Fruit fly (Drosophila melanogaster) whole organism, embryonic: ENCODE data around the gene CG42307.
A peak's percentile ranks its signal among the peaks of the same experiment; 100 is the strongest.

Source experiments
- CG10366 ChIP-seq: fragments of 200-800 bp; sonication (Bioruptor generic); IDR thresholded peaks from 2 replicates; pipeline ENCODE4 v1.3.6; 2022; ENCODE audit warnings: missing biosample characterization, missing genetic modification characterization
- CG12104 ChIP-seq: fragments of 200-800 bp; sonication (Bioruptor generic); optimal IDR thresholded peaks from 3 replicates; lab custom pipeline; 2016; ENCODE audit warnings: missing biosample characterization, missing genetic modification characterization
- CG12391 ChIP-seq: fragments of 200-800 bp; sonication (Bioruptor generic); optimal IDR thresholded peaks from 3 replicates; lab custom pipeline; 2018; ENCODE audit warnings: missing biosample characterization, mild to moderate bottlenecking, missing genetic modification characterization, moderate library complexity
- CG14965 ChIP-seq: fragments of 200-800 bp; sonication (Bioruptor generic); optimal IDR thresholded peaks from 2 replicates; lab custom pipeline; 2016; ENCODE audit warnings: missing biosample characterization, missing genetic modification characterization, borderline replicate concordance
- CG15269 ChIP-seq: fragments of 200-800 bp; sonication (Bioruptor generic); optimal IDR thresholded peaks from 2 replicates; lab custom pipeline; 2018; ENCODE audit warnings: missing biosample characterization, mild to moderate bottlenecking, missing genetic modification characterization, moderate library complexity
- CG16779 ChIP-seq: fragments of 200-800 bp; sonication (Bioruptor generic); IDR thresholded peaks from 2 replicates; pipeline ENCODE4 v1.3.6; 2022; ENCODE audit warnings: missing biosample characterization, missing genetic modification characterization
- CG17328 ChIP-seq: fragments of 200-800 bp; sonication (Bioruptor generic); IDR thresholded peaks from 2 replicates; pipeline ENCODE4 v1.3.6; 2022; ENCODE audit warnings: missing biosample characterization, missing genetic modification characterization
- CG17385 ChIP-seq: fragments of 200-800 bp; sonication (Bioruptor generic); optimal IDR thresholded peaks from 3 replicates; lab custom pipeline; 2018; ENCODE audit warnings: missing biosample characterization, mild to moderate bottlenecking, missing genetic modification characterization
- CG17568 ChIP-seq: fragments of 200-800 bp; sonication (Bioruptor generic); optimal IDR thresholded peaks from 2 replicates; lab custom pipeline; 2018; ENCODE audit warnings: missing biosample characterization, mild to moderate bottlenecking, missing genetic modification characterization, moderate library complexity
- CG17829 ChIP-seq: fragments of 200-800 bp; optimal IDR thresholded peaks from 2 replicates; lab custom pipeline; 2019; ENCODE audit warnings: missing biosample characterization, mild to moderate bottlenecking, missing genetic modification characterization, moderate library complexity
- CG17912 ChIP-seq: fragments of 200-800 bp; sonication (Bioruptor generic); optimal IDR thresholded peaks from 2 replicates; lab custom pipeline; 2018; ENCODE audit warnings: missing biosample characterization, mild to moderate bottlenecking, missing genetic modification characterization
- CG2889 ChIP-seq: fragments of 200-800 bp; sonication (Bioruptor generic); IDR thresholded peaks from 3 replicates; pipeline ENCODE4 v1.3.6; 2022; ENCODE audit warnings: missing biosample characterization, missing genetic modification characterization
- CG30431 ChIP-seq: fragments of 200-800 bp; sonication (Bioruptor generic); optimal IDR thresholded peaks from 2 replicates; lab custom pipeline; 2017; ENCODE audit warnings: missing biosample characterization, missing genetic modification characterization
- CG32772 ChIP-seq: fragments of 200-800 bp; sonication (Bioruptor generic); IDR thresholded peaks from 2 replicates; pipeline ENCODE4 v1.3.6; 2022; ENCODE audit warnings: missing biosample characterization, missing genetic modification characterization
- CG4820 ChIP-seq: fragments of 200-800 bp; sonication (Bioruptor generic); optimal IDR thresholded peaks from 3 replicates; lab custom pipeline; 2016; ENCODE audit warnings: missing biosample characterization, missing genetic modification characterization
- CG6272 ChIP-seq: fragments of 200-800 bp; sonication (Bioruptor generic); IDR thresholded peaks from 2 replicates; pipeline ENCODE4 v1.3.6; 2022; ENCODE audit warnings: missing biosample characterization, missing genetic modification characterization
- CG6683 ChIP-seq: fragments of 200-800 bp; sonication (Bioruptor generic); optimal IDR thresholded peaks from 2 replicates; lab custom pipeline; 2017; ENCODE audit warnings: missing biosample characterization, mild to moderate bottlenecking, missing genetic modification characterization, missing genetic modification reagents
- CG9727 ChIP-seq: fragments of 200-800 bp; sonication (Bioruptor generic); optimal IDR thresholded peaks from 3 replicates; lab custom pipeline; 2017; ENCODE audit warnings: missing biosample characterization, mild to moderate bottlenecking, missing genetic modification characterization
- Hey ChIP-seq: fragments of 200-800 bp; sonication (Bioruptor generic); optimal IDR thresholded peaks from 3 replicates; lab custom pipeline; 2018; ENCODE audit warnings: missing biosample characterization, mild to moderate bottlenecking, missing genetic modification characterization
- Hr78 ChIP-seq, 2 experiments: fragments of 200-800 bp in 1 of 2; fragments of >200 bp in 1 of 2; sonication (Bioruptor generic) in 1 of 2; optimal IDR thresholded peaks; 2 replicates each; lab custom pipeline; 2017 to 2019; ENCODE audit warnings: missing biosample characterization in 2 of 2, missing genetic modification characterization in 2 of 2, mild to moderate bottlenecking in 1 of 2, moderate library complexity in 1 of 2
- MESR4 ChIP-seq: fragments of 200-800 bp; sonication (Bioruptor generic); optimal IDR thresholded peaks from 2 replicates; lab custom pipeline; 2018; ENCODE audit warnings: missing biosample characterization, mild to moderate bottlenecking, missing genetic modification characterization, moderate library complexity
- Ptx1 ChIP-seq: fragments of 200-800 bp; sonication (Bioruptor generic); IDR thresholded peaks from 2 replicates; pipeline ENCODE4 v1.3.6; 2022; ENCODE audit warnings: missing biosample characterization, missing genetic modification characterization
- Rx ChIP-seq: fragments of 200-800 bp; sonication (Bioruptor generic); IDR thresholded peaks from 2 replicates; pipeline ENCODE4 v1.3.6; 2022; ENCODE audit warnings: missing biosample characterization, missing genetic modification characterization
- Sry-δ ChIP-seq: fragments of 200-800 bp; sonication (Bioruptor generic); optimal IDR thresholded peaks from 2 replicates; lab custom pipeline; 2016; ENCODE audit warnings: missing biosample characterization, missing genetic modification characterization
- Taf1 ChIP-seq: fragments of 200-800 bp; sonication (Bioruptor generic); IDR thresholded peaks from 2 replicates; pipeline ENCODE4 v1.3.6; 2022; ENCODE audit warnings: missing biosample characterization, missing genetic modification characterization
- Tbp ChIP-seq: fragments of >200 bp; optimal IDR thresholded peaks from 2 replicates; lab custom pipeline; 2018; ENCODE audit warnings: missing biosample characterization, missing genetic modification characterization
- ap ChIP-seq: fragments of 200-800 bp; sonication (Bioruptor generic); IDR thresholded peaks from 2 replicates; pipeline ENCODE4 v1.3.6; 2022; ENCODE audit warnings: missing biosample characterization, missing genetic modification characterization
- ato ChIP-seq: fragments of 200-800 bp; sonication (Bioruptor generic); IDR thresholded peaks from 2 replicates; pipeline ENCODE4 v1.3.6; 2022; ENCODE audit warnings: missing biosample characterization, missing genetic modification characterization; ENCODE audit not compliant: partially characterized antibody
- crol ChIP-seq: fragments of 200-800 bp; sonication (Bioruptor generic); IDR thresholded peaks from 2 replicates; pipeline ENCODE4 v1.3.6; 2022; ENCODE audit warnings: missing biosample characterization, missing genetic modification characterization
- grau ChIP-seq: fragments of 200-800 bp; optimal IDR thresholded peaks from 3 replicates; lab custom pipeline; 2019; ENCODE audit warnings: missing biosample characterization, mild to moderate bottlenecking, missing genetic modification characterization, moderate library complexity
- gro ChIP-seq: fragments of 200-800 bp; sonication (Bioruptor generic); optimal IDR thresholded peaks from 2 replicates; lab custom pipeline; 2016; ENCODE audit warnings: missing biosample characterization, missing genetic modification characterization
- hth ChIP-seq: fragments of >200 bp; optimal IDR thresholded peaks from 2 replicates; lab custom pipeline; 2017; ENCODE audit warnings: inconsistent platforms
- knrl ChIP-seq: fragments of 200-800 bp; sonication (Bioruptor generic); IDR thresholded peaks from 3 replicates; pipeline ENCODE4 v1.3.6; 2022; ENCODE audit warnings: missing biosample characterization, missing genetic modification characterization; ENCODE audit not compliant: partially characterized antibody
- mam ChIP-seq: fragments of 200-800 bp; sonication (Bioruptor generic); optimal IDR thresholded peaks from 3 replicates; lab custom pipeline; 2016; ENCODE audit warnings: missing biosample characterization, missing genetic modification characterization
- nmo ChIP-seq: fragments of 200-800 bp; sonication (Bioruptor generic); optimal IDR thresholded peaks from 2 replicates; lab custom pipeline; 2018; ENCODE audit warnings: missing biosample characterization, mild to moderate bottlenecking, missing genetic modification characterization, moderate library complexity
- nom ChIP-seq: fragments of 200-800 bp; sonication (Bioruptor generic); optimal IDR thresholded peaks from 2 replicates; lab custom pipeline; 2017; ENCODE audit warnings: missing biosample characterization, missing genetic modification characterization, mild to moderate bottlenecking, moderate library complexity, missing genetic modification reagents
- otp ChIP-seq: fragments of 200-800 bp; sonication (Bioruptor generic); IDR thresholded peaks from 3 replicates; pipeline ENCODE4, ENCODE4 v1.3.6; 2022; ENCODE audit warnings: missing biosample characterization, missing genetic modification characterization
- pho ChIP-seq: fragments of 200-800 bp; sonication (Bioruptor generic); optimal IDR thresholded peaks from 2 replicates; lab custom pipeline; 2016; ENCODE audit warnings: missing biosample characterization, missing genetic modification characterization
- phol ChIP-seq: fragments of 200-800 bp; sonication (Bioruptor generic); optimal IDR thresholded peaks from 3 replicates; lab custom pipeline; 2018; ENCODE audit warnings: missing biosample characterization, mild to moderate bottlenecking, missing genetic modification characterization, moderate library complexity
- pros ChIP-seq: fragments of 200-800 bp; sonication (Bioruptor generic); optimal IDR thresholded peaks from 3 replicates; lab custom pipeline; 2019; ENCODE audit warnings: missing biosample characterization, mild to moderate bottlenecking, missing genetic modification characterization, moderate library complexity
- shn ChIP-seq: fragments of 200-800 bp; sonication (Bioruptor generic); optimal IDR thresholded peaks from 3 replicates; lab custom pipeline; 2016; ENCODE audit warnings: missing biosample characterization, missing genetic modification characterization
- so ChIP-seq: fragments of 200-800 bp; sonication (Bioruptor generic); IDR thresholded peaks from 3 replicates; pipeline ENCODE4 v1.3.6; 2022; ENCODE audit warnings: missing biosample characterization, missing genetic modification characterization
- trh ChIP-seq: fragments of 200-800 bp; sonication (Bioruptor generic); optimal IDR thresholded peaks from 2 replicates; lab custom pipeline; 2016; ENCODE audit warnings: missing biosample characterization, missing genetic modification characterization
- unc-4 ChIP-seq: fragments of 200-800 bp; sonication (Bioruptor generic); IDR thresholded peaks from 2 replicates; pipeline ENCODE4 v1.3.6; 2022; ENCODE audit warnings: missing biosample characterization, missing genetic modification characterization; ENCODE audit not compliant: partially characterized antibody
- vvl ChIP-seq: fragments of 200-800 bp; sonication (Bioruptor generic); IDR thresholded peaks from 2 replicates; pipeline ENCODE4 v1.3.6; 2022; ENCODE audit warnings: missing biosample characterization, missing genetic modification characterization
- zf30C ChIP-seq: fragments of 200-800 bp; sonication (Bioruptor generic); optimal IDR thresholded peaks from 3 replicates; lab custom pipeline; 2018; ENCODE audit warnings: missing biosample characterization, mild to moderate bottlenecking, missing genetic modification characterization

The CG42307 gene

dm6 chr3L:7344965-7345427, 16.1 kb downstream of the CG42307 start, which contains the start of gene Cln7 (continued):
- peak; percentile 49; the same call in 1 of the 2 replicates for TF ChIP-seq ap (GFP tag; lab: Robert Waterston, UW)
- peak; percentile 86 for TF ChIP-seq crol (GFP tag; lab: Robert Waterston, UW)
- TF ChIP-seq Rx (GFP tag; lab: Robert Waterston, UW), result no peak
- 0 out of 3 replicates have a peak, but pooled peaks have one; percentile 27 for TF ChIP-seq knrl (GFP tag; lab: Robert Waterston, UW)
- peak; percentile 61; the same call in 1 of the 2 replicates for TF ChIP-seq vvl (GFP tag; lab: Robert Waterston, UW)
- TF ChIP-seq nmo (GFP tag; lab: Kevin White, UChicago), result no peak
- no peak for TF ChIP-seq CG10366 (GFP tag; lab: Robert Waterston, UW)
- peak in 1 of 2 experiments; percentile 11 for TF ChIP-seq Hr78 (GFP tag; optimal IDR thresholded peaks at IDR 0.05; lab: Kevin White, UChicago)

DNA sequence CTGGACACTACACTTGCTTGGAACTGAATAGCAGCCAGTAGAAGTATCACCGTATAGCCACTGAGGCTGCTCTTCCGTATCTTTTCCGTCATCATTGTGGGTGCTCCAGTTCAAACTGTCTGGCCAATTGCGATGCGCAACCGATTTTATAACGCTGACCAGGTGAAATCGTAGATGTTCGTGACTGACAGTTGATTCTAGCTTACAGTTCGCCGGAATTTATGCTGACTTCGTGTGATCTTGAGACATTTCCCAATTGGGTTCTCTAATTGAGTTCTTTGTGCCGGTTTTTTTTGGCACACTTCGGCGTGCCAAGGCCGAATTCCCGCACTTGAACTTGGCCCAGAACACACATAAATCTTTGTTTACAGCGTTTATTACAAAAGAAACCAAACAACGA, 18.0 kb downstream of the CG42307 start, which contains the start of gene CG14834:
Gene CG14834, minus strand, starts transcription at position 173 of the 400 bp plus-strand sequence.
- no peak for TF ChIP-seq CG17912 (GFP tag; lab: Kevin White, UChicago)
- no peak for TF ChIP-seq ato (GFP tag; lab: Robert Waterston, UW)
- no peak for TF ChIP-seq Taf1 (GFP tag; lab: Robert Waterston, UW)
- no peak for TF ChIP-seq CG32772 (GFP tag; lab: Robert Waterston, UW)
- no peak for TF ChIP-seq zf30C (GFP tag; lab: Kevin White, UChicago)
- TF ChIP-seq mam (GFP tag; lab: Kevin White, UChicago), result no peak
- TF ChIP-seq CG17829 (tag; lab: Kevin White, UChicago), result no peak
- no peak for TF ChIP-seq CG14965 (GFP tag; lab: Kevin White, UChicago)
- no peak for TF ChIP-seq pho
- no peak for TF ChIP-seq Sry-δ (GFP tag; lab: Kevin White, UChicago)
- TF ChIP-seq CG6272 (GFP tag; lab: Robert Waterston, UW), result no peak
- no peak for TF ChIP-seq CG17385 (GFP tag; lab: Kevin White, UChicago)
- no peak for TF ChIP-seq CG12104 (GFP tag; lab: Kevin White, UChicago)
- no peak for TF ChIP-seq CG6683 (GFP tag; lab: Kevin White, UChicago)
- no peak for TF ChIP-seq CG12391
- no peak for TF ChIP-seq trh (GFP tag; lab: Kevin White, UChicago)
- TF ChIP-seq hth (lab: Kevin White, UChicago), result no peak
- TF ChIP-seq CG9727 (GFP tag; lab: Kevin White, UChicago), result no peak
- no peak for TF ChIP-seq nom (GFP tag; lab: Kevin White, UChicago)
- TF ChIP-seq phol (tag; lab: Kevin White, UChicago), result no peak
- TF ChIP-seq, all 482 proteins: peak for 0

DNA sequence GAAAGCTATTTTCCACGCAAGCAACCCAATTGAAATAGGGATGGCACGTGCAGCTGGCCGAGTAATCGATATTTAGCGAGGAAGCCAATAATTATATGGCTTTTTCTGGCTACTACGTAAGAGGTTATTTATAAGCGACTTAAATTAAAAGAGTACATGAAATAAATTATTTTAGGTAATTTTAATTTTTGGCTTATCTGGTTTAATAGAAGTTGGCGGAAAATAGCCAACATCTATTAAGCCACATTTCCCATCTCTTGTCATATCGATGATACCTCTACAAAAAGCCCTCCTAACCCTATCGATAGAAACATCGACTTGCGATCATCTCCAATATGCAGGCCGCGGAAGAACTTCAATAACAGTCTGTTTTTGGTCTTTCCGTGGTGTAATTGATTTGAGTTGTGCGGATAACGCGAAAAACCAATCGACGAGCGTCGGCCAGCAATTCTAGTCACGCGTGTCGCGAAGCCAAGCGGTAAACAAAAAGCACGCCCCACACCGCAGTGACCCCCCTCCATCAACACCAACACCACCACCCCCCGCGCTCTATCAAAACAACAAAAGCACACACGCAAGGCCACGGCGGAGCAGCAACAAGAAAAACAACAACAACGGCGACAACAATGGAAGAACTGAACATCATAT, 19.2 kb downstream of the CG42307 start, which contains the start of the genes Srp19 and qm:
Gene Srp19, minus strand, starts transcription at position 51 of the 648 bp plus-strand sequence.
Gene qm, plus strand, starts transcription at position 330 of the 648 bp plus-strand sequence.
- peak; percentile 55; the same call in 2 of the 3 replicates for TF ChIP-seq so (GFP tag; lab: Robert Waterston, UW)
- TF ChIP-seq grau (tag; lab: Kevin White, UChicago), result peak; percentile 20
- TF ChIP-seq CG4820 (GFP tag; lab: Kevin White, UChicago), result peak; percentile 6
- TF ChIP-seq Hey, result no peak
- TF ChIP-seq Ptx1, result peak; percentile 54; the same call in 1 of the 2 replicates
- peak; percentile 36 for TF ChIP-seq gro
- TF ChIP-seq pros (GFP tag; lab: Kevin White, UChicago), result peak; percentile 26
- no peak for TF ChIP-seq CG17568 (GFP tag; lab: Kevin White, UChicago)
- peak; percentile 15 for TF ChIP-seq CG15269 (tag; lab: Kevin White, UChicago)
- peak; percentile 87 for TF ChIP-seq unc-4 (GFP tag; lab: Robert Waterston, UW)
- no peak for TF ChIP-seq CG2889 (GFP tag; lab: Robert Waterston, UW)
- TF ChIP-seq shn (GFP tag; lab: Kevin White, UChicago), result peak; percentile 23
- peak; percentile 37 for TF ChIP-seq CG12104 (GFP tag; lab: Kevin White, UChicago)
- no peak for TF ChIP-seq CG17328 (GFP tag; lab: Robert Waterston, UW)
- TF ChIP-seq otp (GFP tag; lab: Robert Waterston, UW), result 0 out of 3 replicates have a peak, but pooled peaks have one; percentile 5
- peak; percentile 71 for TF ChIP-seq MESR4 (GFP tag; lab: Kevin White, UChicago)
- no peak for TF ChIP-seq CG30431 (GFP tag; lab: Kevin White, UChicago)
- peak; percentile 59; the same call in 1 of the 2 replicates for TF ChIP-seq CG16779 (GFP tag; lab: Robert Waterston, UW)
- TF ChIP-seq Tbp (GFP tag; lab: Kevin White, UChicago), result no peak
- no peak for TF ChIP-seq ap (GFP tag; lab: Robert Waterston, UW)
